Worm (Caenorhabditis elegans) whole organism, L1 larva: ENCODE results near the gene prp-40.

Experiments
- grh-1 ChIP-seq: fragments of 200-800 bp; sonication (Bioruptor generic); IDR thresholded peaks from 2 replicates; pipeline ENCODE4 v1.3.6; 2022; ENCODE audit warnings: missing genetic modification reagents, missing genetic modification characterization, missing compliant biosample characterization
- lin-13 ChIP-seq: fragments of 150-350 bp; optimal IDR thresholded peaks from 2 replicates; lab custom pipeline; 2014; ENCODE audit warnings: missing biosample characterization, missing genetic modification reagents, missing genetic modification characterization

DNA sequence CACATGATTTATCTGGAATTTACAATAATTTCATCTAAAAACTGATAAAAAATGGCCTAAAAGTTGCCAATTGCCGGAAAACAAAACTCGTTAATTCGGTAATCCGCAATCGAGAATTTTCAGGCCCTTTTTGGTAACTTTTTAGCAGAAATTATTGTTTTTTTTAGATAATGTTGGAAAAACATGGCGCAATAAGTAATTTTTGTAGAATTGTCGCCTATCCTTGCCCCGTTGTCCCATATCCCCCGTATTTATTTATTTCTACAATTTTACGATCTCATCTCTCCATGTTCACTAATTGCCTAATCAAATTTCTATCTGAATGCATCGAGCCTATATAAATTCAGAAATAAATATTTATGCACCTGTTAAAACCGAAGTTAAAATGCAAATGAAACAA is 8.9 kb upstream of the prp-40 start:
- TF ChIP-seq grh-1 (GFP tag; lab: Robert Waterston, UW) (no peak), lin-13 (GFP tag; lab: Kevin White, UChicago) (no peak)
